Worm (Caenorhabditis elegans): Measurements from ENCODE around the gene F02E11.2.
"Not testable (repeated sequence)": the region's sequence is repeated elsewhere in the genome, so short reads cannot be mapped to it uniquely, and the experiment has no call there.

The F02E11.2 gene

ce11 chrII:3262504-3262903, at the start of gene F02E11.2:
TSS of gene F02E11.2 (plus strand) at chrII:3262804.
- TF ChIP-seq Y67H2A.10 (GFP tag; conservative IDR thresholded peaks at IDR 0.05) (no peak), repo-1 (tag; optimal IDR thresholded peaks at IDR 0.05) (no peak), F22D6.2 (tag; optimal IDR thresholded peaks at IDR 0.05) (no peak), F52B5.7 (tag; optimal IDR thresholded peaks at IDR 0.05) (no peak), tbx-9 (tag; optimal IDR thresholded peaks at IDR 0.05; ENCODE audit: borderline replicate concordance) (no peak), nhr-90 (tag; optimal IDR thresholded peaks at IDR 0.05) (no peak), rpc-1 (optimal IDR thresholded peaks at IDR 0.05) (no peak), rpc-1 (tag; optimal IDR thresholded peaks at IDR 0.05) (peak; percentile 33), Y53F4B.3 (GFP tag; IDR thresholded peaks at IDR 0.05) (no peak)

- TF ChIP-seq Y67H2A.10 (GFP tag; conservative IDR thresholded peaks at IDR 0.05) (no peak), C06A6.2 (GFP tag; conservative IDR thresholded peaks at IDR 0.05) (no peak), let-526 (GFP tag; IDR thresholded peaks at IDR 0.05) (no peak), F10E7.11 (tag; optimal IDR thresholded peaks at IDR 0.05) (no peak), B0035.1 (tag; optimal IDR thresholded peaks at IDR 0.05) (no peak), lin-26 (GFP tag; IDR thresholded peaks at IDR 0.05) (no peak), mel-28 (tag; optimal IDR thresholded peaks at IDR 0.05; ENCODE audit: borderline replicate concordance) (no peak), ztf-22 (GFP tag; optimal IDR thresholded peaks at IDR 0.05) (no peak), ztf-25 (GFP tag; IDR thresholded peaks at IDR 0.05) (no peak), madf-10 (tag; optimal IDR thresholded peaks at IDR 0.05) (no peak), xnd-1 (tag; optimal IDR thresholded peaks at IDR 0.05) (no peak), mes-4 (tag; optimal IDR thresholded peaks at IDR 0.05) (no peak)
These were observed 48.7 kb upstream of the F02E11.2 start, which contains the start of gene ZC239.4 for ce11 chrII:3213898-3214297. TSS of gene ZC239.4 (plus strand) at chrII:3214198.

- TF ChIP-seq Y79H2A.3 (GFP tag; conservative IDR thresholded peaks at IDR 0.05); ccch-3 (GFP tag; optimal IDR thresholded peaks at IDR 0.05); tlf-1 (GFP tag; optimal IDR thresholded peaks at IDR 0.05): not testable (repeated sequence)
These were observed 46.8 kb upstream of the F02E11.2 start, which contains the start of gene ZC239.3 for ce11 chrII:3215762-3216161. TSS of gene ZC239.3 (plus strand) at chrII:3216062.

- no peak for TF ChIP-seq F33H1.4 (GFP tag; IDR thresholded peaks at IDR 0.05)
- TF ChIP-seq attf-6 (GFP tag; IDR thresholded peaks at IDR 0.05): no peak
- TF ChIP-seq let-607 (tag; optimal IDR thresholded peaks at IDR 0.05): no peak
- TF ChIP-seq madf-8 (GFP tag; conservative IDR thresholded peaks at IDR 0.05): no peak
- TF ChIP-seq hrde-1 (tag; optimal IDR thresholded peaks at IDR 0.05; ENCODE audit: borderline replicate concordance): no peak
- TF ChIP-seq let-526 (GFP tag; IDR thresholded peaks at IDR 0.05): no peak
- TF ChIP-seq madf-6 (GFP tag; IDR thresholded peaks at IDR 0.05): no peak
- no peak for TF ChIP-seq tbx-9 (tag; optimal IDR thresholded peaks at IDR 0.05; ENCODE audit: borderline replicate concordance)
- no peak for TF ChIP-seq rec-8 (tag; optimal IDR thresholded peaks at IDR 0.05)
- TF ChIP-seq B0035.1 (tag; optimal IDR thresholded peaks at IDR 0.05): no peak
- no peak for TF ChIP-seq Y79H2A.3 (GFP tag; conservative IDR thresholded peaks at IDR 0.05)
- TF ChIP-seq sea-2 (GFP tag; IDR thresholded peaks at IDR 0.05): no peak
- TF ChIP-seq Y67H2A.10 (GFP tag; conservative IDR thresholded peaks at IDR 0.05): no peak
- TF ChIP-seq pha-4 (tag; optimal IDR thresholded peaks at IDR 0.05): no peak
- TF ChIP-seq atf-7 (tag; optimal IDR thresholded peaks at IDR 0.05): no peak
- no peak for TF ChIP-seq tlf-1 (GFP tag; optimal IDR thresholded peaks at IDR 0.05)
- no peak for TF ChIP-seq snpc-3.4 (tag; optimal IDR thresholded peaks at IDR 0.05)
- TF ChIP-seq ztf-28 (GFP tag; IDR thresholded peaks at IDR 0.05): no peak
These were observed 41.9 kb upstream of the F02E11.2 start, which contains the start of gene ZC239.22 for ce11 chrII:3220723-3221122. TSS of gene ZC239.22 (minus strand) at chrII:3220823.
